Worm (Caenorhabditis elegans): Measurements from ENCODE around the gene H21P03.10.

H21P03.10 gene

ce11 chrIV:11549694-11550093 lies 49.2 kb downstream of the H21P03.10 start (continued):
- TF ChIP-seq snpc-4 (tag; optimal IDR thresholded peaks at IDR 0.05) = peak; percentile 9
- TF ChIP-seq elt-2 (tag; optimal IDR thresholded peaks at IDR 0.05) = peak; percentile 39
